Fruit fly (Drosophila melanogaster): ENCODE results near the gene CG4045.

CG4045 gene

DNA sequence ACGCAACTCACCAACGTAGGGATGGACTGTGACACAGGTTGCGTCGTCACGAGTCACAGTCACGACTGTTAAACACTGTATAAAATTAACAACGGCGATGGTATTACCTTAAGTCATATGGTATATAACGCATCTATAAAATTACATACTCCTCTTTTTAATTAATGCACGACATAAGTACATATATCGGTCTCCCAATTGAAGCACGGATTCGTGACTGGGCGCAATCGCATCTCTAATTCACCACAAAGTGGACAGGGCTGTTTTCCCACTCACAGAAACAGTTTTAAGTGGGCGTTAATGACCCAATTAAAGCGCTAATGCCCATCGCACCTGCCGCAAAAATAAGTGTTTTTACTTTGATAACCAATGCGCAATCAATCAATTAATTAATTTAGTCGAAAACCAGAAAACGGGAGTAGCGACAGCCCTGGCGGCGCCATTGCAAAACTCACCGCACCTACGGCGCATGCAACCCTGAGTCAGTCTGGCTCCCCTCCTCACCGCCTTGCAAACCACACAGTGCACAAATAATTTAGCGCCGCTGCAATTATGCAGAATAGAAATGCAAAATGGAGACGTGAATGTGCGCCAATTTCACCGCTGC lies 34.3 kb downstream of the CG4045 start, which contains the start of gene CG4313 (continued):
- TF ChIP-seq CG6813 (GFP tag; optimal IDR thresholded peaks at IDR 0.05) (no peak), Xbp1 (GFP tag; optimal IDR thresholded peaks at IDR 0.05) (peak; percentile 77), CG13287 (GFP tag; IDR thresholded peaks at IDR 0.05; ENCODE audit: partially characterized antibody) (peak; percentile 90), Hey (tag; optimal IDR thresholded peaks at IDR 0.05) (no peak), CG8944 (GFP tag; optimal IDR thresholded peaks at IDR 0.05) (peak; percentile 60), CG9437 (GFP tag; optimal IDR thresholded peaks at IDR 0.05) (peak; percentile 57), GATAe (GFP tag; conservative IDR thresholded peaks at IDR 0.05) (no peak; the same call in 1 of the 2 replicates), dpn (GFP tag; optimal IDR thresholded peaks at IDR 0.05) (peak; percentile 71 to 78), CG2202 (tag; optimal IDR thresholded peaks at IDR 0.05) (no peak), CG9932 (GFP tag; IDR thresholded peaks at IDR 0.05) (peak; percentile 87)

DNA sequence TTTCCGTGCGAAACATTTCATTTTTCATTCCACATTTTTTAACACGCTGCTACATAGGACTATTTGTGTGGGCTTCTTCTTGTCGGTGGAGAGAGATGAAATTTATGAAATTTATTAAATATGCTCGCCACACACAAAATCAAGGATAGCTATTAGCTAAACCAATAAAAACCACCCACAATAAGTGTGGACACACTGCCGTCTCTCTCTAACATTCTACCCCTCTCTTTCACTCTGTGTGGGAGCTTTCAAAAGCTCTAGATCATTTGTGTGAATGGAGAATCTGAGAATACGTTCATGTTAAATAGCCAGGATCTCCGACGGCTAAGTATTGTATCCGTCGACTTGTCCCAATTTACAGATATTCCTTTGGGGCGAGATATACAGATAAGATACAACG lies 38.1 kb downstream of the CG4045 start:
- TF ChIP-seq CrebB (tag; optimal IDR thresholded peaks at IDR 0.05) = no peak
- TF ChIP-seq mam (GFP tag; optimal IDR thresholded peaks at IDR 0.05) = no peak
- peak; percentile 58 for TF ChIP-seq sens (GFP tag)
- no peak for TF ChIP-seq Mrtf (GFP tag; IDR thresholded peaks at IDR 0.05)
- no peak for TF ChIP-seq tx (GFP tag; optimal IDR thresholded peaks at IDR 0.05)
- no peak for TF ChIP-seq CG7928 (GFP tag; optimal IDR thresholded peaks at IDR 0.05)
- no peak for TF ChIP-seq Ssrp (tag; optimal IDR thresholded peaks at IDR 0.05)
- TF ChIP-seq CG31388 (GFP tag; optimal IDR thresholded peaks at IDR 0.05) = no peak
- no peak for TF ChIP-seq CG30020 (tag; optimal IDR thresholded peaks at IDR 0.05)
- TF ChIP-seq Nf-YC (tag; optimal IDR thresholded peaks at IDR 0.05) = peak; percentile 83
- peak; percentile 77 for TF ChIP-seq CG10321 (GFP tag; IDR thresholded peaks at IDR 0.05)
- TF ChIP-seq CG34422 (GFP tag; IDR thresholded peaks at IDR 0.05) = no peak
- no peak for TF ChIP-seq Atf6 (GFP tag; IDR thresholded peaks at IDR 0.05)
- no peak for TF ChIP-seq CG8281 (tag; optimal IDR thresholded peaks at IDR 0.05)
- TF ChIP-seq Nf-YB (GFP tag; optimal IDR thresholded peaks at IDR 0.05) = peak; percentile 73
- no peak for TF ChIP-seq zen2 (GFP tag; IDR thresholded peaks at IDR 0.05; ENCODE audit: partially characterized antibody)
- TF ChIP-seq ase (GFP tag; IDR thresholded peaks at IDR 0.05) = no peak
- TF ChIP-seq Xrp1 (GFP tag; IDR thresholded peaks at IDR 0.05) = no peak
- no peak for TF ChIP-seq Optix (GFP tag; IDR thresholded peaks at IDR 0.05)
- TF ChIP-seq sr (GFP tag; IDR thresholded peaks at IDR 0.05) = peak; percentile 74; the same call in 2 of the 3 replicates
- TF ChIP-seq sd (tag; optimal IDR thresholded peaks at IDR 0.05) = peak; percentile 22
- TF ChIP-seq CG12769 (tag; optimal IDR thresholded peaks at IDR 0.05) = peak; percentile 5
- no peak for TF ChIP-seq CG15696 (tag; optimal IDR thresholded peaks at IDR 0.05)
- no peak for TF ChIP-seq Deaf1 (tag; optimal IDR thresholded peaks at IDR 0.05)
- TF ChIP-seq Fer2 (tag; optimal IDR thresholded peaks at IDR 0.05) = no peak
- no peak for TF ChIP-seq esg (GFP tag; conservative IDR thresholded peaks at IDR 0.05)
- TF ChIP-seq Dref (GFP tag; IDR thresholded peaks at IDR 0.05) = no peak

DNA sequence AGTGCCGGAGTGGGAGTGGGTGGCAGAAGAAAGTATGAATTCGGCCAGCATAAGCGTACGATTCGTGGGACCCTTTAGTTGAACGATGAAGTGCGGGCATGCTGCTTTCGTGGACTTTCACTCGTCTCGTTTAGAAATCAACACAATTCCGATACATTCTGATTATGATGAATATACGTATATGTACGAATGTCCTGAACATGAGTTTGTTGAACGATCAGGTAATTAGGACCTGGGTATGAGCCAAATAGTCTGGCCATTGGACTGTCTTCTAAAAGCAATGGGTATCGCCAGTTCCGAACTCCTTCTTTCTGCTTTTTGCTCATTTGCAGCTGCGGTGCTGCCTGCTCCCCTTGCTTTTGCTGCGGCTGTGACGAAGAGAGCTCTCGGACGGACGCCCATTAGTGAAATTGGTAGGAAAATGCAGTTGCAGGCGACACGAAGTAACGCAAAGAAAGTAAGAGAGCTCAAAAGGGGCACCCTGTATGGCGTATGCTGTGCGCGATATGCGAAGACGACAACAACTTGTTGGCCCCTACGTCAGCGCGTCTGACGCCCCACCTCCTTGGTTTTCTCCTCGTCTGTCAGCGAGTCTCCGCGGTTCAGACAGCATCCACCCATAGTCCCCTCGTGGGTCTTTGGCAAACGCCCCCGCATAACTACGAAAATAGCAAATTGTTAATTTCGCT lies 38.8 kb downstream of the CG4045 start:
- TF ChIP-seq jumu (GFP tag; optimal IDR thresholded peaks at IDR 0.05) (peak; percentile 32), kah (GFP tag; optimal IDR thresholded peaks at IDR 0.05) (peak; percentile 62), onecut (GFP tag; IDR thresholded peaks at IDR 0.05) (no peak), seq (GFP tag; IDR thresholded peaks at IDR 0.05) (0 out of 2 replicates have a peak, but pooled peaks have one; percentile 25), so (GFP tag; IDR thresholded peaks at IDR 0.05) (no peak), CG9817 (tag; optimal IDR thresholded peaks at IDR 0.05) (no peak), ATbp (GFP tag; optimal IDR thresholded peaks at IDR 0.05) (peak; percentile 19), sens (GFP tag) (peak; percentile 90), H15 (GFP tag; IDR thresholded peaks at IDR 0.05) (0 out of 3 replicates have a peak, but pooled peaks have one; percentile 32), Rfx (GFP tag; IDR thresholded peaks at IDR 0.05) (peak; percentile 25; the same call in 1 of the 2 replicates), CG6175 (GFP tag; IDR thresholded peaks at IDR 0.05) (no peak), pnt (GFP tag; optimal IDR thresholded peaks at IDR 0.05) (peak; percentile 31), Hr3 (GFP tag; optimal IDR thresholded peaks at IDR 0.05) (peak; percentile 25), CoRest (tag; optimal IDR thresholded peaks at IDR 0.05) (peak; percentile 40)

Measured in whole organism, embryonic.